Fruit fly (Drosophila melanogaster): ENCODE results near the gene ssp.

DNA sequence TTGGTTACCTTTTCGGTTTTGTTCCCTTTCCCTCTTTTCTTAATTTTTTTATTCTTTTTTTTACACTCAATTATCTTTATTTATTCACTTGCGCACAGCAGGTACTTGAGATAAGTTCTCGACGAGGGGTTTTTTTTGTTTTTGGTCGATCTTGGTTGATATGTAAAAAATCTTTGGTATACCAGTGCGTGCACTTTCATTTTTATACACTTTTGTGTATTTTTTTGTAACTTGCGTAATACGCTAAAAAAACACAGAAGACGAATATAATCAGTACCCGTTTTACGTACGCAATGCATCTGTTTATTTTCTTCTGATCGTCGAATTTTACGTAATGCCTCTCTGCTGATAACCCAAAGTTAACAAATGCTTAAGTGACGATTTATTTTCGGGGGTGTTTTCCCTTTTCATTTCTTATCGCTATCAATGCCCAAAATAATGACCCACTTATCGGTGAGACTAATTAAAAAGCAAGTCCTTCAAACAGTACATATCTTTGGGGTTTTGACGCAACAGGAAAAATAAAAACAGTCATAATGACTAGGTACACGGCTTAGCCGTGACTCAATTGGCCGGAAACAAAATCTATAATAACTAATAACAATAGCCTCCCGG, 38.6 kb upstream of the ssp start:
- TF ChIP-seq CG8632 (GFP tag; optimal IDR thresholded peaks at IDR 0.05) (no peak), CG11902 (GFP tag; optimal IDR thresholded peaks at IDR 0.05) (no peak), Lpt (GFP tag; optimal IDR thresholded peaks at IDR 0.05) (no peak)
